Worm (Caenorhabditis elegans): ENCODE results near the gene metl-6.

The metl-6 gene

ce11 chrIII:3916624-3917023 lies 4.9 kb downstream of the metl-6 start, which contains the start of gene ccdc-47 (continued):
- peak; percentile 49 for TF ChIP-seq tbx-2 (tag; optimal IDR thresholded peaks at IDR 0.05)
- TF ChIP-seq nhr-90 (tag; optimal IDR thresholded peaks at IDR 0.05; ENCODE audit: poor library complexity): peak; percentile 52
- TF ChIP-seq lsy-2 (tag; optimal IDR thresholded peaks at IDR 0.05): peak; percentile 65 to 75
- peak in 1 of 2 experiments; percentile 44 for TF ChIP-seq ztf-11 (tag; optimal IDR thresholded peaks at IDR 0.05)
- TF ChIP-seq ceh-82 (tag; optimal IDR thresholded peaks at IDR 0.05): peak; percentile 41 to 47 (median 44)
- TF ChIP-seq elt-3 (tag; optimal IDR thresholded peaks at IDR 0.05): peak in 1 of 6 experiments; percentile 70
- peak; percentile 53 for TF ChIP-seq lin-14 (GFP tag; optimal IDR thresholded peaks at IDR 0.05)
- TF ChIP-seq swsn-7 (tag; optimal IDR thresholded peaks at IDR 0.05): peak; percentile 66
- TF ChIP-seq mep-1 (tag; optimal IDR thresholded peaks at IDR 0.05): peak; percentile 69
- TF ChIP-seq dsc-1 (tag; optimal IDR thresholded peaks at IDR 0.05): peak; percentile 66
- peak; percentile 46 to 86 for TF ChIP-seq efl-1 (optimal IDR thresholded peaks at IDR 0.05)
- peak; percentile 85 to 98 for TF ChIP-seq efl-1 (GFP tag; optimal IDR thresholded peaks at IDR 0.05 in 1 of 2)
- TF ChIP-seq irx-1 (tag; optimal IDR thresholded peaks at IDR 0.05): peak; percentile 42
- peak; percentile 40 for TF ChIP-seq lir-3 (tag; optimal IDR thresholded peaks at IDR 0.05; ENCODE audit: poor library complexity)
- TF ChIP-seq unc-130 (tag; optimal IDR thresholded peaks at IDR 0.05): peak; percentile 53
- no peak for TF ChIP-seq C04F5.9 (tag; optimal IDR thresholded peaks at IDR 0.05)
- TF ChIP-seq hlh-4 (tag; optimal IDR thresholded peaks at IDR 0.05): no peak
- TF ChIP-seq mdl-1 (tag; optimal IDR thresholded peaks at IDR 0.05): peak in 1 of 2 experiments; percentile 33
- TF ChIP-seq xbp-1 (tag; optimal IDR thresholded peaks at IDR 0.05): peak; percentile 55
- TF ChIP-seq nhr-85 (tag): peak; percentile 73
- peak; percentile 65 for TF ChIP-seq nhr-47 (tag; optimal IDR thresholded peaks at IDR 0.05)

ce11 chrIII:3915705-3916104 lies 5.8 kb downstream of the metl-6 start:
- TF ChIP-seq nhr-12 (tag; optimal IDR thresholded peaks at IDR 0.05): no peak
- no peak for TF ChIP-seq nhr-47 (tag; optimal IDR thresholded peaks at IDR 0.05)
- no peak for TF ChIP-seq hlh-4 (tag; optimal IDR thresholded peaks at IDR 0.05)
- TF ChIP-seq nhr-71 (tag; optimal IDR thresholded peaks at IDR 0.05): no peak
- TF ChIP-seq unc-62 (GFP tag; optimal IDR thresholded peaks at IDR 0.05): no peak
- no peak for TF ChIP-seq ceh-88 (GFP tag; IDR thresholded peaks at IDR 0.05)
- TF ChIP-seq dpl-1 (GFP tag; optimal IDR thresholded peaks at IDR 0.05): peak in 1 of 3 experiments; percentile 17
- peak; percentile 44 for TF ChIP-seq blmp-1 (tag; optimal IDR thresholded peaks at IDR 0.05)
- TF ChIP-seq lsy-2 (tag; optimal IDR thresholded peaks at IDR 0.05): peak; percentile 4 to 19
- TF ChIP-seq lin-14 (GFP tag; optimal IDR thresholded peaks at IDR 0.05): peak; percentile 58
- no peak for TF ChIP-seq irx-1 (tag; optimal IDR thresholded peaks at IDR 0.05)
- TF ChIP-seq nhr-85 (tag): no peak
- TF ChIP-seq ceh-63 (GFP tag; optimal IDR thresholded peaks at IDR 0.05): no peak
- TF ChIP-seq efl-1 (optimal IDR thresholded peaks at IDR 0.05): peak in 1 of 2 experiments; percentile 16
- TF ChIP-seq efl-1 (GFP tag; optimal IDR thresholded peaks at IDR 0.05 in 1 of 2): no peak
- no peak for TF ChIP-seq nhr-76 (tag; optimal IDR thresholded peaks at IDR 0.05)
- TF ChIP-seq C16A3.4 (tag; optimal IDR thresholded peaks at IDR 0.05): no peak
- TF ChIP-seq ceh-90 (tag; optimal IDR thresholded peaks at IDR 0.05): no peak
- TF ChIP-seq pax-3 (tag; optimal IDR thresholded peaks at IDR 0.05): no peak
- no peak for TF ChIP-seq mdl-1 (tag; optimal IDR thresholded peaks at IDR 0.05)
- TF ChIP-seq zag-1 (tag; optimal IDR thresholded peaks at IDR 0.05): no peak
- TF ChIP-seq aha-1 (tag; optimal IDR thresholded peaks at IDR 0.05): no peak
- no peak for TF ChIP-seq unc-98 (GFP tag; IDR thresholded peaks at IDR 0.05)
- TF ChIP-seq unc-30 (tag; optimal IDR thresholded peaks at IDR 0.05): no peak
- no peak for TF ChIP-seq fkh-10 (GFP tag; optimal IDR thresholded peaks at IDR 0.05)
- TF ChIP-seq ets-5 (GFP tag; IDR thresholded peaks at IDR 0.05): no peak
- no peak for TF ChIP-seq efl-3 (GFP tag; optimal IDR thresholded peaks at IDR 0.05)
- TF ChIP-seq snpc-4 (tag; optimal IDR thresholded peaks at IDR 0.05): no peak
- no peak for TF ChIP-seq F16B12.6 (tag; optimal IDR thresholded peaks at IDR 0.05)
- peak; percentile 15 for TF ChIP-seq dsc-1 (tag; optimal IDR thresholded peaks at IDR 0.05)
- TF ChIP-seq C34B4.2 (tag; optimal IDR thresholded peaks at IDR 0.05): no peak
- no peak for TF ChIP-seq unc-86 (tag; optimal IDR thresholded peaks at IDR 0.05)
- peak; percentile 20 for TF ChIP-seq rnt-1 (tag; optimal IDR thresholded peaks at IDR 0.05)
- no peak for TF ChIP-seq elt-3 (tag; optimal IDR thresholded peaks at IDR 0.05)
- TF ChIP-seq nhr-19 (GFP tag; conservative IDR thresholded peaks at IDR 0.05): no peak
- TF ChIP-seq ceh-8 (GFP tag; optimal IDR thresholded peaks at IDR 0.05): no peak
- TF ChIP-seq fkh-8 (tag; optimal IDR thresholded peaks at IDR 0.05): no peak
- peak in 1 of 2 experiments; percentile 23 for TF ChIP-seq lin-35 (GFP tag; optimal IDR thresholded peaks at IDR 0.05)
- no peak for TF ChIP-seq fos-1 (tag; optimal IDR thresholded peaks at IDR 0.05)
- TF ChIP-seq mef-2 (tag; optimal IDR thresholded peaks at IDR 0.05): no peak
- no peak for TF ChIP-seq egl-13 (tag; optimal IDR thresholded peaks at IDR 0.05)

Measured in whole organism, L1 larva.